Fruit fly (Drosophila melanogaster): ENCODE measurements around the gene Ir7b.

The Ir7b gene

DNA sequence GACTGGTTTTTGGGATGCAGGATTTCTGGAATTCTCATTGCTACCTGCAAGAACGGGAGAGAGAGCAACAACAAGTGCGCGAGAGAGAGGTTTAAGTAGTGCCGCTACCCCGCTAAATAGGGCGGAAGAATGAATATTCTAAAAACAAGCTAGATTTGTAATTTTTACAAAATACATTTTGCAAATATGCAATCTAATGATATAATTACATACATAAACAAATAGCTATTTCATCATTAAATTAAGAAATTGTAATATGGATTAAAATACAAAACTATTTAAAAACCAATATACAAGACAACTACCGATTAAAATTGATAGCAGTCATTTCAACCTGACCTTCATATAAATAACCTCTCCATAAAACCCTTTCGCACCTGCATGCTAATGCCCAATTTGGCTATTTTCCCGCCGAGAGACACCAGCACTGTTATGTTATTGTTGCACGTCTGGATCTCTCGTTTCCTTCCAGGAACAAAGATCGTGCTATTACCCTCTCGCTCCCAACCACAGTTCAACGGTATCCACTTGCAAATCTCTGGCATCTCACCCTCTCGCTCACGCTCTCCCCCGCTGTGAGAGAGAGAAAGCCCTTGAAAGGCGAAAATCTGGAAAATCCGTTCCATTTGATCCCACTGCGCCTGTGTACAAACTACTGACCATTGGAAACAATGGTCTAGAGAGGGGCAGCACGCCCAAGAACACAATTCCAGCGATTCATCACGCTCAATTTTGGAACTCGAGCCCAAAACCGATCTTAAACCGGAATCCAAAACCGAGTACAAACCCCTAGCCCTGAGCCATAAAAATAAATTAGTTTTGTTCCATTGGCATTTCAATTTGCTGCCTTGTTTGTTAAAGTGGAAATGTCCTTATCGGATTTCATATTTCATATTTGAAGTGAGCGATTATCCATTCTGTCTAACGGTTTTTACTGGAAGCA is 25.1 kb upstream of the Ir7b start, which contains the start of gene Nek2 (continued):
- TF ChIP-seq Camta (GFP tag; optimal IDR thresholded peaks at IDR 0.05) = no peak
- no peak for TF ChIP-seq CG17328 (GFP tag; IDR thresholded peaks at IDR 0.05)
- TF ChIP-seq CG1603 (tag; optimal IDR thresholded peaks at IDR 0.05) = no peak
- TF ChIP-seq CG16779 (GFP tag; IDR thresholded peaks at IDR 0.05) = no peak
- no peak for TF ChIP-seq fu2 (GFP tag; optimal IDR thresholded peaks at IDR 0.05)
- TF ChIP-seq CG1529 (GFP tag; optimal IDR thresholded peaks at IDR 0.05) = no peak
- 0 out of 2 replicates have a peak, but pooled peaks have one; percentile 20 for TF ChIP-seq CG4360 (GFP tag; IDR thresholded peaks at IDR 0.05)
- TF ChIP-seq PHDP (tag; optimal IDR thresholded peaks at IDR 0.05) = no peak
- no peak for TF ChIP-seq CG7556 (GFP tag; optimal IDR thresholded peaks at IDR 0.05)
- TF ChIP-seq chif (GFP tag; optimal IDR thresholded peaks at IDR 0.05) = no peak
- TF ChIP-seq cad (GFP tag; optimal IDR thresholded peaks at IDR 0.05) = peak; percentile 55
- 0 out of 3 replicates have a peak, but pooled peaks have one; percentile 37 for TF ChIP-seq CG2199 (GFP tag; IDR thresholded peaks at IDR 0.05)
- TF ChIP-seq Tbp (GFP tag; optimal IDR thresholded peaks at IDR 0.05) = no peak
- TF ChIP-seq CG14014 (GFP tag; IDR thresholded peaks at IDR 0.05) = no peak
- no peak for TF ChIP-seq mam (GFP tag; optimal IDR thresholded peaks at IDR 0.05)
- peak; percentile 97 for TF ChIP-seq Kr (GFP tag; optimal IDR thresholded peaks at IDR 0.05)
- peak; percentile 18 for TF ChIP-seq CG14710 (tag; optimal IDR thresholded peaks at IDR 0.05)
- TF ChIP-seq CG12236 (GFP tag; optimal IDR thresholded peaks at IDR 0.05) = no peak
- TF ChIP-seq CG17612 (GFP tag; IDR thresholded peaks at IDR 0.05) = no peak
- no peak for TF ChIP-seq CG6854 (GFP tag; optimal IDR thresholded peaks at IDR 0.05)
- TF ChIP-seq peb (GFP tag; IDR thresholded peaks at IDR 0.05) = no peak
- TF ChIP-seq vnd (GFP tag; IDR thresholded peaks at IDR 0.05; ENCODE audit: partially characterized antibody) = no peak
- peak; percentile 89 for TF ChIP-seq Sry-β (GFP tag; optimal IDR thresholded peaks at IDR 0.05)
- no peak for TF ChIP-seq CG34224 (GFP tag; IDR thresholded peaks at IDR 0.05; ENCODE audit: partially characterized antibody)
- no peak for TF ChIP-seq caup (GFP tag; optimal IDR thresholded peaks at IDR 0.05; ENCODE audit: severe bottlenecking)
- peak; percentile 47 for TF ChIP-seq CG15479 (GFP tag; optimal IDR thresholded peaks at IDR 0.05)

DNA sequence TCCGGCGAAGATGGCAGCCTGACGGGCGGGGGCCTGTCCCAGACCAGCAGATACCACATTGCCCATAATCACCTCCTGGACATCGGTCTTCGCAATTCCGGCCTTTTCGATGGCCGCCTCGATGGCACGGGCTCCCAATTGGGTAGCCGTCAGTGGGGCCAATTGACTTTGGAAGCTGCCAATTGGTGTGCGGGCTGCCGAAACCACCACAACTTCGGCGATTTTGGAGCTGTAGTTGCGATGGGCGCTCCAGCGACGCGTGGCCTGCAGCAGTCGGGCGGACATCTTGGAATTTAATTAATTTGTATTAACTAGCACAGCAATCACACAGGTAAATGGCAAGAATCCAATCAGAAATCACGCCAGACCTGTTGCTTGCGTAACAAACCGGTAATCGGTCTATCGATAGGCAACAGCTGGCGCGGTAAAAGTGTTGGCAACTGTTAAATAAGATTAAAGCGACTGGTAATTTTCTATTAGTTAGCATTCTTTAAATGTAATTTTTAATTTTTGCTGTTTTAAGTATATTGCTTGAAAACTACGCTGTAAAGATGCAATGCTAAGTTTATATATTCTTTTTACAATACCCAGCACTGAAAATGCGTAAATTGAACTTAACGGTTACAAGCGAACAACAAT is 21.7 kb upstream of the Ir7b start, which contains the start of gene Acat1:
Gene Acat1, minus strand, starts transcription at position 400 of the 639 bp plus-strand sequence.
- TF ChIP-seq dm (GFP tag; optimal IDR thresholded peaks at IDR 0.05) (peak; percentile 32), MBD-R2 (GFP tag; IDR thresholded peaks at IDR 0.05) (peak; percentile 60; the same call in 1 of the 2 replicates), unc-4 (GFP tag; IDR thresholded peaks at IDR 0.05; ENCODE audit: partially characterized antibody) (peak; percentile 50; the same call in 1 of the 2 replicates), Med (GFP tag) (peak; percentile 94), Asciz (GFP tag; optimal IDR thresholded peaks at IDR 0.05) (peak; percentile 56), wdn (GFP tag; IDR thresholded peaks at IDR 0.05) (0 out of 2 replicates have a peak, but pooled peaks have one; percentile 14), CG11696 (GFP tag; IDR thresholded peaks at IDR 0.05) (no peak), chinmo (GFP tag; IDR thresholded peaks at IDR 0.05; ENCODE audit: partially characterized antibody) (0 out of 4 replicates have a peak, but pooled peaks have one; percentile 56), dimm (GFP tag; IDR thresholded peaks at IDR 0.05) (no peak), Sry-δ (GFP tag; optimal IDR thresholded peaks at IDR 0.05) (peak; percentile 42), BtbVII (GFP tag; optimal IDR thresholded peaks at IDR 0.05) (no peak), CG1647 (GFP tag; optimal IDR thresholded peaks at IDR 0.05) (no peak), Blimp-1 (GFP tag; optimal IDR thresholded peaks at IDR 0.05) (peak; percentile 64), Fer2 (tag; optimal IDR thresholded peaks at IDR 0.05) (no peak), al (GFP tag; IDR thresholded peaks at IDR 0.05) (peak; percentile 7; the same call in 1 of the 2 replicates), CG11560 (tag; IDR thresholded peaks at IDR 0.05) (0 out of 3 replicates have a peak, but pooled peaks have one; percentile 10), CG32772 (GFP tag; IDR thresholded peaks at IDR 0.05) (0 out of 2 replicates have a peak, but pooled peaks have one; percentile 5), CkIIα-i1 (GFP tag; IDR thresholded peaks at IDR 0.05) (no peak), CG6791 (GFP tag; IDR thresholded peaks at IDR 0.05; ENCODE audit: partially characterized antibody) (peak; percentile 61), CG5953 (GFP tag; IDR thresholded peaks at IDR 0.05) (0 out of 2 replicates have a peak, but pooled peaks have one; percentile 40), CG11093 (GFP tag; IDR thresholded peaks at IDR 0.05) (no peak), CG10979 (tag; optimal IDR thresholded peaks at IDR 0.05) (peak; percentile 39)

Measured in whole organism, embryonic.